Fruit fly (Drosophila melanogaster): ENCODE results near the gene CG3609.
A peak's percentile ranks its signal among the peaks of the same experiment; 100 is the strongest.

Gene CG3609

DNA sequence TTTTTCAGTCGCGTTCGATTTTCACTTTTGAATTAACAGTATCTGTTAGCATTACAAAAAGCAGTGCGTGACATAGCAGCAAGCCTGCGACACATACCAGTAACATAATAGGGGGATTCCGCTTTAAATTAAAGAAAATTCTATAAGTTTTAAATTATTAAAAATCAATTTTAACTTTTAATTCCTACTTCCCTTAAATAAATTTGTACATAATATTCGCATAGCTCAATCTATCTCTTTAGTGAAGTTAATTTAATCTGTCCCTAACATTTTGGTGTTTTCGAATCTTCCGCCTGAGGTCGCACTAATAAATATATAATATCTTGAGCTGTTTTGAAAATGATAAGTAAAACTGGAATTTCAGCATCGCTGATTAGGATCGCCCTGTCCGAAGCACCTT lies 46.1 kb upstream of the CG3609 start, which contains the start of gene CG9886 (continued):
- no peak for TF ChIP-seq Dip2 (GFP tag; IDR thresholded peaks at IDR 0.05)
- TF ChIP-seq Blimp-1 (GFP tag; optimal IDR thresholded peaks at IDR 0.05): peak; percentile 73
- TF ChIP-seq lab (GFP tag; optimal IDR thresholded peaks at IDR 0.05): peak; percentile 62
- no peak for TF ChIP-seq mld (GFP tag; IDR thresholded peaks at IDR 0.05; ENCODE audit: partially characterized antibody)
- TF ChIP-seq unc-4 (GFP tag; IDR thresholded peaks at IDR 0.05; ENCODE audit: partially characterized antibody): no peak
- peak; percentile 5 for TF ChIP-seq kah (GFP tag; optimal IDR thresholded peaks at IDR 0.05)
- no peak for TF ChIP-seq prd (optimal IDR thresholded peaks at IDR 0.05)
- peak; percentile 69 for TF ChIP-seq prd (GFP tag; IDR thresholded peaks at IDR 0.05)
- TF ChIP-seq CG12769 (tag; optimal IDR thresholded peaks at IDR 0.05): no peak
- TF ChIP-seq Dref (GFP tag; IDR thresholded peaks at IDR 0.05): no peak
- no peak for TF ChIP-seq CG16813 (GFP tag; IDR thresholded peaks at IDR 0.05; ENCODE audit: partially characterized antibody)
- TF ChIP-seq Sin3A (optimal IDR thresholded peaks at IDR 0.05): no peak
- TF ChIP-seq fu2 (GFP tag; optimal IDR thresholded peaks at IDR 0.05): no peak
- TF ChIP-seq Hsf (GFP tag; optimal IDR thresholded peaks at IDR 0.05): peak; percentile 56
- no peak for TF ChIP-seq CG13894 (tag; optimal IDR thresholded peaks at IDR 0.05)
- TF ChIP-seq CG11560 (tag; IDR thresholded peaks at IDR 0.05): no peak
- TF ChIP-seq CG15073 (GFP tag; optimal IDR thresholded peaks at IDR 0.05): no peak
- TF ChIP-seq klu (GFP tag; IDR thresholded peaks at IDR 0.05): no peak
- TF ChIP-seq CG32767 (GFP tag; IDR thresholded peaks at IDR 0.05): peak; percentile 54; the same call in 1 of the 2 replicates
- no peak for TF ChIP-seq corto (GFP tag; optimal IDR thresholded peaks at IDR 0.05)
- TF ChIP-seq CG18599 (GFP tag; optimal IDR thresholded peaks at IDR 0.05): peak; percentile 71
- peak; percentile 82 for TF ChIP-seq trem (tag; optimal IDR thresholded peaks at IDR 0.05)
- peak in 1 of 3 experiments; percentile 48 for TF ChIP-seq Stat92E (GFP tag; optimal IDR thresholded peaks at IDR 0.05)
- TF ChIP-seq CG9817 (tag; optimal IDR thresholded peaks at IDR 0.05): peak; percentile 70
- TF ChIP-seq Mes4 (GFP tag; optimal IDR thresholded peaks at IDR 0.05): no peak
- 0 out of 2 replicates have a peak, but pooled peaks have one; percentile 6 for TF ChIP-seq CG5953 (GFP tag; IDR thresholded peaks at IDR 0.05)
- no peak for TF ChIP-seq nom (GFP tag; optimal IDR thresholded peaks at IDR 0.05)
- peak; percentile 77 for TF ChIP-seq CG14710 (tag; optimal IDR thresholded peaks at IDR 0.05)
- peak; percentile 83 for TF ChIP-seq phol (tag; optimal IDR thresholded peaks at IDR 0.05)
- TF ChIP-seq CG13287 (GFP tag; IDR thresholded peaks at IDR 0.05; ENCODE audit: partially characterized antibody): peak; percentile 53; the same call in 1 of the 2 replicates
- TF ChIP-seq Lhr (GFP tag; optimal IDR thresholded peaks at IDR 0.05): peak; percentile 60
- TF ChIP-seq Dad (GFP tag; optimal IDR thresholded peaks at IDR 0.05): no peak
- TF ChIP-seq Xrp1 (GFP tag; IDR thresholded peaks at IDR 0.05): peak; percentile 82
- peak; percentile 43; the same call in 2 of the 3 replicates for TF ChIP-seq croc (GFP tag; conservative IDR thresholded peaks at IDR 0.05)
- peak; percentile 66 for TF ChIP-seq CG15514 (GFP tag; optimal IDR thresholded peaks at IDR 0.05)
- peak; percentile 62 for TF ChIP-seq CG4617 (GFP tag; optimal IDR thresholded peaks at IDR 0.05; ENCODE audit: borderline replicate concordance)
- TF ChIP-seq Myb (GFP tag; optimal IDR thresholded peaks at IDR 0.05): peak; percentile 44
- no peak for TF ChIP-seq CG10462 (GFP tag; optimal IDR thresholded peaks at IDR 0.05)
- TF ChIP-seq CG14667 (GFP tag; IDR thresholded peaks at IDR 0.05): no peak; the same call in 1 of the 2 replicates
- no peak for TF ChIP-seq TFAM (GFP tag; optimal IDR thresholded peaks at IDR 0.05)
- peak; percentile 22 for TF ChIP-seq CG6854 (GFP tag; optimal IDR thresholded peaks at IDR 0.05)
- no peak for TF ChIP-seq mam (GFP tag; optimal IDR thresholded peaks at IDR 0.05)
- TF ChIP-seq CG11695 (GFP tag; IDR thresholded peaks at IDR 0.05): 0 out of 3 replicates have a peak, but pooled peaks have one; percentile 63
- peak; percentile 87 for TF ChIP-seq unpg (GFP tag; optimal IDR thresholded peaks at IDR 0.05)
- TF ChIP-seq row (GFP tag; IDR thresholded peaks at IDR 0.05): peak; percentile 85
- peak in 1 of 2 experiments; percentile 76 for TF ChIP-seq bsh (GFP tag; optimal IDR thresholded peaks at IDR 0.05)
- no peak for TF ChIP-seq CG8089 (GFP tag; optimal IDR thresholded peaks at IDR 0.05)
- TF ChIP-seq MBD-R2 (GFP tag; IDR thresholded peaks at IDR 0.05): peak; percentile 56; the same call in 1 of the 2 replicates
- TF ChIP-seq CG31441 (GFP tag; IDR thresholded peaks at IDR 0.05): peak; percentile 84
- TF ChIP-seq CG42726 (GFP tag; IDR thresholded peaks at IDR 0.05; ENCODE audit: partially characterized antibody): no peak
